Fruit fly (Drosophila melanogaster) whole organism, embryonic: ENCODE data around the gene Bacc.

Experiments used
- CG10267 ChIP-seq: fragments of 200-800 bp; sonication (Bioruptor generic); optimal IDR thresholded peaks from 2 replicates; lab custom pipeline; 2018; ENCODE audit warnings: missing biosample characterization, mild to moderate bottlenecking, missing genetic modification characterization, moderate library complexity
- CG11398 ChIP-seq: fragments of 200-800 bp; sonication (Bioruptor generic); optimal IDR thresholded peaks from 2 replicates; lab custom pipeline; 2016; ENCODE audit warnings: missing biosample characterization, missing genetic modification characterization
- CG12219 ChIP-seq: fragments of 200-800 bp; sonication (Bioruptor generic); optimal IDR thresholded peaks from 3 replicates; lab custom pipeline; 2018; ENCODE audit warnings: missing biosample characterization, mild to moderate bottlenecking, missing genetic modification characterization
- CG12236 ChIP-seq: fragments of 200-800 bp; sonication (Bioruptor generic); optimal IDR thresholded peaks from 2 replicates; lab custom pipeline; 2016; ENCODE audit warnings: missing biosample characterization, missing genetic modification characterization
- CG15479 ChIP-seq: fragments of 200-800 bp; sonication (Bioruptor generic); optimal IDR thresholded peaks from 3 replicates; lab custom pipeline; 2019; ENCODE audit warnings: missing biosample characterization, mild to moderate bottlenecking, missing genetic modification characterization, moderate library complexity
- CG17568 ChIP-seq: fragments of 200-800 bp; sonication (Bioruptor generic); optimal IDR thresholded peaks from 2 replicates; lab custom pipeline; 2018; ENCODE audit warnings: missing biosample characterization, mild to moderate bottlenecking, missing genetic modification characterization, moderate library complexity
- CG17802 ChIP-seq: fragments of 200-800 bp; sonication (Bioruptor generic); optimal IDR thresholded peaks from 2 replicates; lab custom pipeline; 2018; ENCODE audit warnings: missing biosample characterization, mild to moderate bottlenecking, missing genetic modification characterization, moderate library complexity
- CG2116 ChIP-seq: fragments of 200-800 bp; sonication (Bioruptor generic); optimal IDR thresholded peaks from 3 replicates; lab custom pipeline; 2018; ENCODE audit warnings: missing biosample characterization, mild to moderate bottlenecking, missing genetic modification characterization
- CG32532 ChIP-seq: fragments of 200-800 bp; sonication (Bioruptor generic); IDR thresholded peaks from 2 replicates; pipeline ENCODE4 v1.3.6; 2022; ENCODE audit warnings: missing biosample characterization, missing genetic modification characterization
- CG3726 ChIP-seq: fragments of 200-800 bp; sonication (Bioruptor generic); IDR thresholded peaks from 3 replicates; pipeline ENCODE4, ENCODE4 v1.3.6; 2022; ENCODE audit warnings: missing biosample characterization, missing genetic modification characterization
- CG4360 ChIP-seq: fragments of 200-800 bp; sonication (Bioruptor generic); IDR thresholded peaks from 2 replicates; pipeline ENCODE4 v1.3.6; 2022; ENCODE audit warnings: missing biosample characterization, missing genetic modification characterization
- CG4707 ChIP-seq: fragments of 200-800 bp; sonication (Bioruptor generic); optimal IDR thresholded peaks from 2 replicates; lab custom pipeline; 2018; ENCODE audit warnings: missing biosample characterization, mild to moderate bottlenecking, missing genetic modification characterization, moderate library complexity
- CG5953 ChIP-seq: fragments of 200-800 bp; sonication (Bioruptor generic); IDR thresholded peaks from 2 replicates; pipeline ENCODE4 v1.3.6; 2022; ENCODE audit warnings: missing biosample characterization, missing genetic modification characterization
- CG7372 ChIP-seq: fragments of 200-800 bp; sonication (Bioruptor generic); IDR thresholded peaks from 2 replicates; pipeline ENCODE4 v1.3.6; 2022; ENCODE audit warnings: missing biosample characterization, missing genetic modification characterization
- CG8089 ChIP-seq: fragments of 200-800 bp; sonication (Bioruptor generic); optimal IDR thresholded peaks from 3 replicates; lab custom pipeline; 2016; ENCODE audit warnings: missing biosample characterization, missing genetic modification characterization
- CG8765 ChIP-seq: fragments of 200-800 bp; sonication (Bioruptor generic); IDR thresholded peaks from 2 replicates; pipeline ENCODE4 v1.3.6; 2022; ENCODE audit warnings: missing biosample characterization, missing genetic modification characterization
- CG9215 ChIP-seq: fragments of 200-800 bp; sonication (Bioruptor generic); IDR thresholded peaks from 2 replicates; pipeline ENCODE4 v1.3.6; 2022; ENCODE audit warnings: missing biosample characterization, missing genetic modification characterization
- Dfd ChIP-seq, 2 experiments: fragments of >200 bp; optimal IDR thresholded peaks; 2 replicates each; lab custom pipeline; 2017; ENCODE audit warnings: missing biosample characterization in 2 of 2, missing genetic modification characterization in 2 of 2
- ERR ChIP-seq: fragments of 200-800 bp; sonication (Bioruptor generic); optimal IDR thresholded peaks from 2 replicates; lab custom pipeline; 2016; ENCODE audit warnings: missing biosample characterization, missing genetic modification characterization
- Ets65A ChIP-seq: fragments of 200-800 bp; sonication (Bioruptor generic); peaks from one replicate; lab custom pipeline; 2016; ENCODE audit warnings: missing biosample characterization, missing genetic modification characterization
- Fer3 ChIP-seq: fragments of 200-800 bp; sonication (Bioruptor generic); optimal IDR thresholded peaks from 2 replicates; lab custom pipeline; 2018; ENCODE audit warnings: missing biosample characterization, mild to moderate bottlenecking, missing genetic modification characterization, moderate library complexity
- Hr78 ChIP-seq, 2 experiments: fragments of 200-800 bp in 1 of 2; fragments of >200 bp in 1 of 2; sonication (Bioruptor generic) in 1 of 2; optimal IDR thresholded peaks; 2 replicates each; lab custom pipeline; 2017 to 2019; ENCODE audit warnings: missing biosample characterization in 2 of 2, missing genetic modification characterization in 2 of 2, mild to moderate bottlenecking in 1 of 2, moderate library complexity in 1 of 2
- Opbp ChIP-seq: fragments of 200-800 bp; sonication (Bioruptor generic); IDR thresholded peaks from 3 replicates; pipeline ENCODE4 v1.3.6; 2022; ENCODE audit warnings: missing biosample characterization, missing genetic modification characterization; ENCODE audit not compliant: partially characterized antibody
- Scr ChIP-seq: fragments of 200-800 bp; sonication (Bioruptor generic); IDR thresholded peaks from 2 replicates; pipeline ENCODE4 v1.3.6; 2022; ENCODE audit warnings: missing biosample characterization, missing genetic modification characterization; ENCODE audit not compliant: partially characterized antibody
- Side ChIP-seq: fragments of 200-800 bp; sonication (Bioruptor generic); optimal IDR thresholded peaks from 2 replicates; lab custom pipeline; 2016; ENCODE audit warnings: missing biosample characterization, missing genetic modification characterization
- Spps ChIP-seq: fragments of 200-800 bp; sonication (Bioruptor generic); optimal IDR thresholded peaks from 2 replicates; lab custom pipeline; 2018; ENCODE audit warnings: missing biosample characterization, mild to moderate bottlenecking, missing genetic modification characterization
- Sry-β ChIP-seq: fragments of 200-800 bp; sonication (Bioruptor generic); optimal IDR thresholded peaks from 2 replicates; lab custom pipeline; 2018; ENCODE audit warnings: missing biosample characterization, mild to moderate bottlenecking, missing genetic modification characterization, moderate library complexity
- al ChIP-seq: fragments of 200-800 bp; sonication (Bioruptor generic); IDR thresholded peaks from 2 replicates; pipeline ENCODE4 v1.3.6; 2022; ENCODE audit warnings: missing biosample characterization, missing genetic modification characterization
- ase ChIP-seq: fragments of 200-800 bp; sonication (Bioruptor generic); IDR thresholded peaks from 3 replicates; pipeline ENCODE4 v1.3.6; 2022; ENCODE audit warnings: missing biosample characterization, missing genetic modification characterization
- ato ChIP-seq: fragments of 200-800 bp; sonication (Bioruptor generic); IDR thresholded peaks from 2 replicates; pipeline ENCODE4 v1.3.6; 2022; ENCODE audit warnings: missing biosample characterization, missing genetic modification characterization; ENCODE audit not compliant: partially characterized antibody
- btn ChIP-seq: fragments of 200-800 bp; sonication (Bioruptor generic); optimal IDR thresholded peaks from 2 replicates; lab custom pipeline; 2016; ENCODE audit warnings: missing biosample characterization, missing genetic modification characterization
- caup ChIP-seq: fragments of 200-800 bp; sonication (Bioruptor generic); optimal IDR thresholded peaks from 3 replicates; lab custom pipeline; 2017; ENCODE audit warnings: missing biosample characterization, mild to moderate bottlenecking, missing genetic modification characterization, moderate library complexity; ENCODE audit not compliant: severe bottlenecking
- danr ChIP-seq: fragments of 200-800 bp; sonication (Bioruptor generic); IDR thresholded peaks from 2 replicates; pipeline ENCODE4 v1.3.6; 2022; ENCODE audit warnings: missing biosample characterization, missing genetic modification characterization
- dmrt11E ChIP-seq: fragments of 200-800 bp; sonication (Bioruptor generic); optimal IDR thresholded peaks from 3 replicates; lab custom pipeline; 2018; ENCODE audit warnings: missing biosample characterization, mild to moderate bottlenecking, missing genetic modification characterization, moderate library complexity
- fd96Cb ChIP-seq: fragments of 200-800 bp; sonication (Bioruptor generic); optimal IDR thresholded peaks from 2 replicates; lab custom pipeline; 2018; ENCODE audit warnings: missing biosample characterization, mild to moderate bottlenecking, missing genetic modification characterization, moderate library complexity
- hb ChIP-seq: fragments of 200-800 bp; sonication (Bioruptor generic); IDR thresholded peaks from 3 replicates; pipeline ENCODE4 v1.3.6; 2022; ENCODE audit warnings: missing biosample characterization, missing genetic modification characterization; ENCODE audit not compliant: partially characterized antibody
- inv ChIP-seq: fragments of 200-800 bp; sonication (Bioruptor generic); IDR thresholded peaks from 2 replicates; pipeline ENCODE4 v1.3.6; 2022; ENCODE audit warnings: missing biosample characterization, missing genetic modification characterization; ENCODE audit not compliant: partially characterized antibody
- mirr ChIP-seq: fragments of 200-800 bp; sonication (Bioruptor generic); optimal IDR thresholded peaks from 3 replicates; lab custom pipeline; 2018; ENCODE audit warnings: missing biosample characterization, mild to moderate bottlenecking, missing genetic modification characterization
- oc ChIP-seq: fragments of 200-800 bp; sonication (Bioruptor generic); optimal IDR thresholded peaks from 2 replicates; lab custom pipeline; 2018; ENCODE audit warnings: missing biosample characterization, mild to moderate bottlenecking, missing genetic modification characterization, moderate library complexity
- p53 ChIP-seq: fragments of 200-800 bp; sonication (Bioruptor generic); optimal IDR thresholded peaks from 2 replicates; lab custom pipeline; 2016; ENCODE audit warnings: missing biosample characterization, missing genetic modification characterization
- peb ChIP-seq: fragments of 200-800 bp; sonication (Bioruptor generic); IDR thresholded peaks from 2 replicates; pipeline ENCODE4 v1.3.6; 2022; ENCODE audit warnings: missing biosample characterization, missing genetic modification characterization
- row ChIP-seq: fragments of 200-800 bp; sonication (Bioruptor generic); IDR thresholded peaks from 3 replicates; pipeline ENCODE4 v1.3.6; 2022; ENCODE audit warnings: missing biosample characterization, missing genetic modification characterization
- sens ChIP-seq: fragments of 200-800 bp; sonication (Bioruptor generic); peaks from one replicate; lab custom pipeline; 2016; ENCODE audit warnings: missing biosample characterization, missing genetic modification characterization
- seq ChIP-seq: fragments of 200-800 bp; sonication (Bioruptor generic); IDR thresholded peaks from 2 replicates; pipeline ENCODE4 v1.3.6; 2022; ENCODE audit warnings: missing biosample characterization, missing genetic modification characterization
- slbo ChIP-seq: fragments of 200-800 bp; sonication (Bioruptor generic); IDR thresholded peaks from 2 replicates; pipeline ENCODE4 v1.3.6; 2022; ENCODE audit warnings: missing biosample characterization, missing genetic modification characterization
- tap ChIP-seq: fragments of 200-800 bp; optimal IDR thresholded peaks from 3 replicates; lab custom pipeline; 2019; ENCODE audit warnings: missing biosample characterization, mild to moderate bottlenecking, missing genetic modification characterization, moderate library complexity
- unc-4 ChIP-seq: fragments of 200-800 bp; sonication (Bioruptor generic); IDR thresholded peaks from 2 replicates; pipeline ENCODE4 v1.3.6; 2022; ENCODE audit warnings: missing biosample characterization, missing genetic modification characterization; ENCODE audit not compliant: partially characterized antibody
- yki ChIP-seq: fragments of >200 bp; optimal IDR thresholded peaks from 3 replicates; lab custom pipeline; 2018
- zen2 ChIP-seq: fragments of 200-800 bp; sonication (Bioruptor generic); IDR thresholded peaks from 3 replicates; pipeline ENCODE4 v1.3.6; 2022; ENCODE audit warnings: missing biosample characterization, missing genetic modification characterization; ENCODE audit not compliant: partially characterized antibody

Bacc gene

dm6 chr2L:2748480-2749143 lies 3.6 kb upstream of the Bacc start (continued):
- TF ChIP-seq caup (GFP tag; lab: Kevin White, UChicago) = peak; percentile 92
- peak; percentile 99 for TF ChIP-seq Ets65A (GFP tag; lab: Kevin White, UChicago)
- peak; percentile 73 for TF ChIP-seq seq (GFP tag; lab: Robert Waterston, UW)
- peak; percentile 66 for TF ChIP-seq CG17802
- peak; percentile 88 for TF ChIP-seq CG9215
- TF ChIP-seq slbo = peak; percentile 94
- peak; percentile 33 for TF ChIP-seq CG12236
- TF ChIP-seq al (GFP tag; lab: Robert Waterston, UW) = peak; percentile 89
- TF ChIP-seq dmrt11E = peak; percentile 79
- TF ChIP-seq CG11398 = peak; percentile 73
- peak; percentile 56; the same call in 1 of the 2 replicates for TF ChIP-seq Scr
- TF ChIP-seq CG8089 (GFP tag; lab: Kevin White, UChicago) = peak; percentile 65
- TF ChIP-seq Dfd (GFP tag; optimal IDR thresholded peaks at IDR 0.05; lab: Kevin White, UChicago) = no peak
- peak; percentile 49 for TF ChIP-seq btn
- no peak; the same call in 2 of the 3 replicates for TF ChIP-seq zen2 (GFP tag; lab: Robert Waterston, UW)
- no peak for TF ChIP-seq hb (GFP tag; lab: Robert Waterston, UW)
- peak; percentile 99 for TF ChIP-seq CG2116 (GFP tag; lab: Kevin White, UChicago)
- peak; percentile 80 for TF ChIP-seq ase (GFP tag; lab: Robert Waterston, UW)
- peak; percentile 91 for TF ChIP-seq sens (GFP tag; lab: Kevin White, UChicago)
- peak; percentile 82 for TF ChIP-seq CG7372
- TF ChIP-seq p53 = peak; percentile 58
- TF ChIP-seq ato (GFP tag; lab: Robert Waterston, UW) = peak; percentile 60; the same call in 1 of the 2 replicates
- peak; percentile 85 for TF ChIP-seq Fer3 (tag; lab: Kevin White, UChicago)
- TF ChIP-seq Sry-β (GFP tag; lab: Kevin White, UChicago) = peak; percentile 68
- TF ChIP-seq unc-4 (GFP tag; lab: Robert Waterston, UW) = peak; percentile 56
- peak; percentile 63; the same call in 1 of the 2 replicates for TF ChIP-seq CG5953 (GFP tag; lab: Robert Waterston, UW)
- TF ChIP-seq CG3726 (GFP tag; lab: Robert Waterston, UW) = peak; percentile 68; the same call in 2 of the 3 replicates
- TF ChIP-seq Side = peak; percentile 84
- TF ChIP-seq danr (GFP tag; lab: Robert Waterston, UW) = peak; percentile 75
- TF ChIP-seq mirr (GFP tag; lab: Kevin White, UChicago) = peak; percentile 94
- TF ChIP-seq CG10267 (tag; lab: Kevin White, UChicago) = peak; percentile 96
- TF ChIP-seq yki (lab: Kevin White, UChicago) = no peak
- TF ChIP-seq peb (GFP tag; lab: Robert Waterston, UW) = peak; percentile 50; the same call in 1 of the 2 replicates
- TF ChIP-seq fd96Cb (tag; lab: Kevin White, UChicago) = peak; percentile 72
- TF ChIP-seq Spps = peak; percentile 30
- TF ChIP-seq tap = peak; percentile 74
- TF ChIP-seq CG32532 = peak; percentile 94
- TF ChIP-seq CG4360 = peak; percentile 36; the same call in 1 of the 2 replicates
- peak; percentile 76 for TF ChIP-seq CG8765 (GFP tag; lab: Robert Waterston, UW)
- TF ChIP-seq CG4707 = peak; percentile 59
- no peak for TF ChIP-seq oc (tag; lab: Kevin White, UChicago)
- TF ChIP-seq Hr78 (GFP tag; optimal IDR thresholded peaks at IDR 0.05; lab: Kevin White, UChicago) = peak in 1 of 2 experiments; percentile 9
- no peak for TF ChIP-seq CG17568 (GFP tag; lab: Kevin White, UChicago)
- no peak for TF ChIP-seq CG15479 (GFP tag; lab: Kevin White, UChicago)
- TF ChIP-seq Opbp (GFP tag; lab: Robert Waterston, UW) = peak; percentile 63
- TF ChIP-seq CG12219 = peak; percentile 61
- peak; percentile 36; the same call in 1 of the 2 replicates for TF ChIP-seq inv (GFP tag; lab: Robert Waterston, UW)
- peak; percentile 100 for TF ChIP-seq ERR (GFP tag; lab: Kevin White, UChicago)
- peak; percentile 94 for TF ChIP-seq row (GFP tag; lab: Robert Waterston, UW)
